Worm (Caenorhabditis elegans) whole organism, young adult: ENCODE results near the gene scl-10.

Experiments
- B0035.1 ChIP-seq: sonication (generic microtip); optimal IDR thresholded peaks from 2 replicates; lab custom pipeline; 2016; ENCODE audit warnings: missing genetic modification characterization, mild to moderate bottlenecking, missing compliant biosample characterization, missing genotype, missing genetic modification reagents
- F23B12.7 ChIP-seq: sonication (generic microtip); optimal IDR thresholded peaks from 2 replicates; lab custom pipeline; 2017; ENCODE audit warnings: missing genetic modification characterization, mild to moderate bottlenecking, missing compliant biosample characterization, antibody characterized with exemption, moderate library complexity; ENCODE audit not compliant: insufficient read depth
- F49E8.2 ChIP-seq: sonication (generic microtip); optimal IDR thresholded peaks from 3 replicates; lab custom pipeline; 2017; ENCODE audit warnings: missing genetic modification characterization, mild to moderate bottlenecking, missing compliant biosample characterization, antibody characterized with exemption, moderate library complexity; ENCODE audit not compliant: insufficient read depth
- F52B5.7 ChIP-seq: sonication (generic microtip); optimal IDR thresholded peaks from 2 replicates; lab custom pipeline; 2016; ENCODE audit warnings: mild to moderate bottlenecking, missing genetic modification characterization, missing compliant biosample characterization
- T07F8.4 ChIP-seq: sonication (generic microtip); optimal IDR thresholded peaks from 2 replicates; lab custom pipeline; 2016; ENCODE audit warnings: mild to moderate bottlenecking, missing genetic modification characterization, moderate library complexity, missing compliant biosample characterization
- T26A5.8 ChIP-seq: sonication (generic microtip); optimal IDR thresholded peaks from 2 replicates; lab custom pipeline; 2016; ENCODE audit warnings: missing genetic modification characterization, missing compliant biosample characterization
- Y56A3A.18 ChIP-seq: fragments of 200-800 bp; sonication (Bioruptor generic); IDR thresholded peaks from 2 replicates; pipeline ENCODE4 v1.3.6; 2022; ENCODE audit warnings: missing genetic modification reagents, missing genetic modification characterization, missing compliant biosample characterization
- Y67H2A.10 ChIP-seq: fragments of 200-800 bp; sonication (Bioruptor generic); conservative IDR thresholded peaks from 2 replicates; pipeline ENCODE4 v1.3.6; 2022; ENCODE audit warnings: missing genetic modification reagents, missing genetic modification characterization, missing compliant biosample characterization
- akir-1 ChIP-seq: fragments of 200-800 bp; sonication (Bioruptor generic); optimal IDR thresholded peaks from 2 replicates; lab custom pipeline; 2018; ENCODE audit warnings: mild to moderate bottlenecking, missing genetic modification characterization, moderate library complexity, missing compliant biosample characterization
- ama-1 ChIP-seq, 3 experiments: fragments of 150-350 bp in 1 of 3; sonication (generic microtip) in 2 of 3; optimal IDR thresholded peaks; 2 replicates each; lab custom pipeline; 2014 to 2018; ENCODE audit warnings: missing biosample characterization in 2 of 3, missing genetic modification characterization in 2 of 3, missing genetic modification reagents in 2 of 3
- aptf-2 ChIP-seq: fragments of 200-800 bp; sonication (Bioruptor generic); conservative IDR thresholded peaks from 2 replicates; pipeline ENCODE4 v1.3.6; 2022; ENCODE audit warnings: missing genetic modification reagents, missing genetic modification characterization, missing compliant biosample characterization
- attf-3 ChIP-seq: fragments of 200-800 bp; sonication (Bioruptor generic); conservative IDR thresholded peaks from 2 replicates; pipeline ENCODE4 v1.3.6; 2022; ENCODE audit warnings: missing genetic modification reagents, missing genetic modification characterization, missing compliant biosample characterization
- attf-5 ChIP-seq: fragments of 200-800 bp; sonication (Bioruptor generic); optimal IDR thresholded peaks from 2 replicates; lab custom pipeline; 2018; ENCODE audit warnings: mild to moderate bottlenecking, missing genetic modification characterization, missing compliant biosample characterization
- ccch-3 ChIP-seq: fragments of 200-800 bp; sonication (Bioruptor generic); optimal IDR thresholded peaks from 2 replicates; lab custom pipeline; 2018; ENCODE audit warnings: mild to moderate bottlenecking, missing genetic modification characterization, missing compliant biosample characterization
- cebp-2 ChIP-seq: fragments of 200-800 bp; sonication (Bioruptor generic); IDR thresholded peaks from 2 replicates; pipeline ENCODE4 v1.3.6; 2022; ENCODE audit warnings: missing genetic modification characterization, missing compliant biosample characterization
- ceh-100 ChIP-seq: fragments of 200-800 bp; sonication (Bioruptor generic); IDR thresholded peaks from 2 replicates; pipeline ENCODE4 v1.3.6; 2022; ENCODE audit warnings: missing genetic modification reagents, missing genetic modification characterization, missing compliant biosample characterization
- chd-7 ChIP-seq: sonication (generic microtip); optimal IDR thresholded peaks from 2 replicates; lab custom pipeline; 2016; ENCODE audit warnings: mild to moderate bottlenecking, missing genetic modification characterization, moderate library complexity, missing compliant biosample characterization
- dpff-1 ChIP-seq: sonication (generic microtip); optimal IDR thresholded peaks from 2 replicates; lab custom pipeline; 2017; ENCODE audit warnings: mild to moderate bottlenecking, missing genetic modification characterization, missing compliant biosample characterization
- dpl-1 ChIP-seq: fragments of 150-350 bp; optimal IDR thresholded peaks from 2 replicates; lab custom pipeline; 2014; ENCODE audit warnings: missing biosample characterization, missing genetic modification reagents, missing genetic modification characterization
- egl-44 ChIP-seq: fragments of 200-800 bp; sonication (Bioruptor generic); IDR thresholded peaks from 2 replicates; pipeline ENCODE4 v1.3.6; 2022; ENCODE audit warnings: missing genetic modification reagents, missing genetic modification characterization, missing compliant biosample characterization
- egrh-3 ChIP-seq: fragments of 200-800 bp; sonication (Bioruptor generic); IDR thresholded peaks from 2 replicates; pipeline ENCODE4 v1.3.6; 2022; ENCODE audit warnings: missing genetic modification reagents, missing genetic modification characterization, missing compliant biosample characterization
- hlh-12 ChIP-seq: sonication (generic microtip); optimal IDR thresholded peaks from 2 replicates; lab custom pipeline; 2016; ENCODE audit warnings: missing genetic modification characterization, missing compliant biosample characterization
- hmg-1.2 ChIP-seq: fragments of 200-800 bp; sonication (Bioruptor generic); IDR thresholded peaks from 2 replicates; pipeline ENCODE4 v1.3.6; 2022; ENCODE audit warnings: missing genetic modification reagents, missing genetic modification characterization, missing compliant biosample characterization
- hmg-20 ChIP-seq: fragments of 200-800 bp; sonication (Bioruptor generic); IDR thresholded peaks from 2 replicates; pipeline ENCODE4 v1.3.6; 2022; ENCODE audit warnings: missing genetic modification reagents, missing genetic modification characterization, missing compliant biosample characterization
- let-607 ChIP-seq, 2 experiments: fragments of 200-800 bp in 1 of 2; sonication (Bioruptor generic) in 1 of 2; sonication (generic microtip) in 1 of 2; optimal IDR thresholded peaks; 2 replicates each; lab custom pipeline; 2016 to 2018; ENCODE audit warnings: mild to moderate bottlenecking in 2 of 2, missing compliant biosample characterization in 2 of 2, missing genetic modification characterization in 2 of 2, moderate library complexity in 2 of 2, missing genotype in 1 of 2
- lin-26 ChIP-seq: fragments of 200-800 bp; sonication (Bioruptor generic); IDR thresholded peaks from 2 replicates; pipeline ENCODE4 v1.3.6; 2022; ENCODE audit warnings: missing genetic modification reagents, missing genetic modification characterization, missing compliant biosample characterization
- lin-40 ChIP-seq: sonication (generic microtip); optimal IDR thresholded peaks from 2 replicates; lab custom pipeline; 2016; ENCODE audit warnings: missing genetic modification characterization, mild to moderate bottlenecking, missing compliant biosample characterization, missing genotype, missing genetic modification reagents
- lir-1 ChIP-seq: fragments of 200-800 bp; sonication (Bioruptor generic); conservative IDR thresholded peaks from 2 replicates; pipeline ENCODE4 v1.3.6; 2022; ENCODE audit warnings: missing genetic modification reagents, missing genetic modification characterization, missing compliant biosample characterization
- lsl-1 ChIP-seq: fragments of 200-800 bp; sonication (Bioruptor generic); optimal IDR thresholded peaks from 2 replicates; lab custom pipeline; 2018; ENCODE audit warnings: mild to moderate bottlenecking, missing genetic modification characterization, moderate library complexity, missing compliant biosample characterization
- lsy-27 ChIP-seq: sonication (generic microtip); optimal IDR thresholded peaks from 2 replicates; lab custom pipeline; 2017; ENCODE audit warnings: missing genetic modification characterization, mild to moderate bottlenecking, missing compliant biosample characterization, antibody characterized with exemption, missing genotype, borderline replicate concordance; ENCODE audit not compliant: insufficient read depth
- madf-6 ChIP-seq: fragments of 200-800 bp; sonication (Bioruptor generic); IDR thresholded peaks from 2 replicates; pipeline ENCODE4 v1.3.6; 2022; ENCODE audit warnings: missing genetic modification reagents, missing genetic modification characterization, missing compliant biosample characterization
- nhr-27 ChIP-seq: fragments of 200-800 bp; sonication (Bioruptor generic); optimal IDR thresholded peaks from 2 replicates; lab custom pipeline; 2018; ENCODE audit warnings: mild to moderate bottlenecking, missing genetic modification characterization, moderate library complexity, missing compliant biosample characterization
- pbrm-1 ChIP-seq: fragments of 200-800 bp; sonication (Bioruptor generic); IDR thresholded peaks from 2 replicates; pipeline ENCODE4 v1.3.6; 2022; ENCODE audit warnings: missing genetic modification reagents, missing genetic modification characterization, missing compliant biosample characterization
- rpc-1 ChIP-seq, 2 experiments: fragments of 150-350 bp in 1 of 2; sonication (generic microtip) in 1 of 2; optimal IDR thresholded peaks; 2 replicates each; lab custom pipeline; 2014 to 2018; ENCODE audit warnings: missing biosample characterization in 1 of 2, missing genetic modification characterization in 1 of 2, missing genetic modification reagents in 1 of 2, missing genotype in 1 of 2
- snpc-1.3 ChIP-seq: sonication (generic microtip); optimal IDR thresholded peaks from 2 replicates; lab custom pipeline; 2017; ENCODE audit warnings: missing genetic modification characterization, mild to moderate bottlenecking, missing compliant biosample characterization, antibody characterized with exemption, moderate library complexity, missing genotype, missing genetic modification reagents; ENCODE audit not compliant: insufficient read depth
- snpc-3.4 ChIP-seq: sonication (generic microtip); optimal IDR thresholded peaks from 2 replicates; lab custom pipeline; 2017; ENCODE audit warnings: missing genetic modification characterization, mild to moderate bottlenecking, missing compliant biosample characterization, antibody characterized with exemption, moderate library complexity, missing genotype, missing genetic modification reagents
- sptf-2 ChIP-seq: fragments of 200-800 bp; sonication (Bioruptor generic); optimal IDR thresholded peaks from 2 replicates; lab custom pipeline; 2018; ENCODE audit warnings: mild to moderate bottlenecking, missing genetic modification characterization, missing compliant biosample characterization
- tlf-1 ChIP-seq: fragments of 200-800 bp; sonication (Bioruptor generic); optimal IDR thresholded peaks from 2 replicates; lab custom pipeline; 2018; ENCODE audit warnings: mild to moderate bottlenecking, missing genetic modification characterization, missing compliant biosample characterization
- xnd-1 ChIP-seq: sonication (generic microtip); optimal IDR thresholded peaks from 2 replicates; lab custom pipeline; 2016; ENCODE audit warnings: missing genotype, missing genetic modification reagents, missing genetic modification characterization, missing compliant biosample characterization
- zfh-2 ChIP-seq: fragments of 200-800 bp; sonication (Bioruptor generic); conservative IDR thresholded peaks from 2 replicates; pipeline ENCODE4 v1.3.6; 2022; ENCODE audit warnings: missing genetic modification reagents, missing genetic modification characterization, missing compliant biosample characterization
- zim-3 ChIP-seq: sonication (generic microtip); optimal IDR thresholded peaks from 2 replicates; lab custom pipeline; 2017; ENCODE audit warnings: mild to moderate bottlenecking, missing genetic modification characterization, moderate library complexity, missing compliant biosample characterization
- ztf-22 ChIP-seq: fragments of 200-800 bp; sonication (Bioruptor generic); optimal IDR thresholded peaks from 2 replicates; lab custom pipeline; 2018; ENCODE audit warnings: mild to moderate bottlenecking, missing genetic modification characterization, moderate library complexity, missing compliant biosample characterization
- ztf-26 ChIP-seq: sonication (generic microtip); optimal IDR thresholded peaks from 2 replicates; lab custom pipeline; 2017; ENCODE audit warnings: missing genetic modification characterization, missing compliant biosample characterization

Gene scl-10

DNA sequence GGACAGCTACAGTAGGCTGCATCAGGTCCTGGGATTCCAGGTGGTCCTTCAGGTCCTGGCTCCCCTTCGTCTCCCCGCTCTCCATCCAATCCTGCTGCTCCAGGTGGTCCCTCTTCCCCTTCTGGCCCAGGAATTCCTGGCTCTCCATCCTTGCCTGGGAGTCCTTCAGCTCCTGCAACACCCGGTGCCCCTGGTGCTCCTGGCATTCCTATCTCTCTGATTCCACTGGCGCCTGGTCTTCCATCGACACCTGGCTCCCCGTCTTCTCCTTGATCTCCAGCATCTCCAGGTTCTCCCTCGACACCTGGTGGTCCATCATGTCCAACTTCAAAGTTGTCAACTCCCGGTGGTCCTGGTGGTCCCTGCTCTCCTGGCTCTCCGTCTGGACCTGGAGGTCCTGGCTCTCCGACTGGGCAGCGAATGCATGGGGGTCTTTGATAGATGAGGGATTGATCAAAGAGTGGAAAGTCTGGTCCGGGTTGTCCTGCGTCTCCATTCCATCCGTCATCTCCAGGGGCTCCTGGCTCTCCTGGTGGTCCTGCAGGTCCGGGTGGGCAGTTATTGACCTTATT, 41.5 kb downstream of the scl-10 start:
- TF ChIP-seq F23B12.7 (tag; lab: Kevin White, UChicago) (no peak), cebp-2 (GFP tag; lab: Robert Waterston, UW) (0 out of 2 replicates have a peak, but pooled peaks have one; percentile 18), ama-1 (optimal IDR thresholded peaks at IDR 0.05; lab: Kevin White, UChicago) (no peak), ama-1 (GFP tag; optimal IDR thresholded peaks at IDR 0.05; lab: Kevin White, UChicago) (no peak), xnd-1 (no peak), sptf-2 (GFP tag; lab: Kevin White, UChicago) (no peak), attf-5 (GFP tag; lab: Kevin White, UChicago) (no peak), hmg-20 (GFP tag; lab: Robert Waterston, UW) (0 out of 2 replicates have a peak, but pooled peaks have one; percentile 8), akir-1 (GFP tag; lab: Kevin White, UChicago) (no peak), ccch-3 (no peak), T26A5.8 (tag; lab: Kevin White, UChicago) (no peak), pbrm-1 (GFP tag; lab: Robert Waterston, UW) (0 out of 2 replicates have a peak, but pooled peaks have one; percentile 19), egrh-3 (GFP tag; lab: Robert Waterston, UW) (peak; percentile 85), ztf-26 (tag; lab: Kevin White, UChicago) (no peak), zfh-2 (GFP tag; lab: Robert Waterston, UW) (peak; percentile 92; the same call in 1 of the 2 replicates), let-607 (tag; optimal IDR thresholded peaks at IDR 0.05; lab: Kevin White, UChicago) (no peak), hlh-12 (tag; lab: Kevin White, UChicago) (no peak), lin-40 (no peak), dpff-1 (tag; lab: Kevin White, UChicago) (no peak), zim-3 (tag; lab: Kevin White, UChicago) (no peak), nhr-27 (no peak)

DNA sequence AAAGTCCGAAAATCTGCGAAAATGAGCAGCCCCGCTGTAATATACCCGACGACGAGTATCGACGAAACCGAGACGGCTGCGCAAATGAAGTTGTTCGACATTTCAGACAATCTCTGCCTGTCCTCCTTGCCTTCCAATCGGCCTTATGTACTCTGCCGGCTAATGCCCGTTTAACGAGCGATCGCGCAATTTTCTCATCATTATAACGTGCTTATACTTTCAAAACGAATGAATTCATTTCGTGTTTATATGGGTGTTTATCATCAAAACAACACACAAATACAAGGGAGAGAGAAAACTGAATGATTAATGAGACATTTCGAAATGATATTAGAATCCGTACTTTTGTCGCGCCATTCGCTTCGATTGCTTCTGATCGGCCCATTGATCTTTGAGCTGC, 42.7 kb downstream of the scl-10 start, which contains the start of gene col-132:
col-132 (minus strand) TSS at position 101 of the 400 bp plus-strand sequence.
- no peak for TF ChIP-seq F52B5.7
- TF ChIP-seq Y67H2A.10 (GFP tag; lab: Robert Waterston, UW): no peak
- no peak for TF ChIP-seq lir-1 (GFP tag; lab: Robert Waterston, UW)
- TF ChIP-seq snpc-3.4 (tag; lab: Kevin White, UChicago): no peak
- no peak for TF ChIP-seq lsy-27 (tag; lab: Kevin White, UChicago)
- no peak for TF ChIP-seq tlf-1 (GFP tag; lab: Kevin White, UChicago)
- TF ChIP-seq rpc-1 (optimal IDR thresholded peaks at IDR 0.05; lab: Kevin White, UChicago): no peak
- TF ChIP-seq rpc-1 (tag; optimal IDR thresholded peaks at IDR 0.05; lab: Kevin White, UChicago): no peak
- no peak for TF ChIP-seq madf-6 (GFP tag; lab: Robert Waterston, UW)
- no peak for TF ChIP-seq lin-26 (GFP tag; lab: Robert Waterston, UW)
- no peak for TF ChIP-seq lsl-1
- TF ChIP-seq F23B12.7 (tag; lab: Kevin White, UChicago): no peak
- TF ChIP-seq ceh-100 (GFP tag; lab: Robert Waterston, UW): no peak
- no peak for TF ChIP-seq chd-7
- TF ChIP-seq attf-3 (GFP tag; lab: Robert Waterston, UW): no peak
- no peak for TF ChIP-seq dpl-1 (GFP tag; lab: Kevin White, UChicago)
- TF ChIP-seq let-607 (tag; optimal IDR thresholded peaks at IDR 0.05; lab: Kevin White, UChicago): no peak

DNA sequence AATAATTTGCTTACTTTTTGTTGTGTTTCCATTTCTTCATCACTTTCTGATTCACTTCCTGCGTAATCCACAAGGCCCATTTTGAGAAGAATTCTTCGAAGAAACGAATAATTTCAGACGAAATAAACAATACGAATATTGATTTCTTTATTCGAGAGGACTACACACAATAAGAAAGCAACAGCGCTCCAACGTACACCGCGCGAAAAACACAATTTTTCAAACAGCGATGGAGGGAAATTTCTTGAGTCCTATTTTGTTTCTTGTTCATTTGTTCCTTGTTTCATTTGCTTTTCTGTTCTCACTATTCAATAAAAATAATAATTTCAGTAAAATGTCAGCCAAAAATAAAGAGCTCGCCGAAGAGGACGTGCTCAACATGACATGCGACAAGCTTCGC, 45.4 kb downstream of the scl-10 start, which contains the start of the genes prcc-1 and C39E9.12:
prcc-1 (minus strand) TSS at position 119 of the 400 bp plus-strand sequence.
C39E9.12 (plus strand) TSS at position 331 of the 400 bp plus-strand sequence.
- no peak for TF ChIP-seq T07F8.4 (tag; lab: Kevin White, UChicago)
- no peak for TF ChIP-seq Y56A3A.18 (GFP tag; lab: Robert Waterston, UW)
- peak; percentile 54; the same call in 1 of the 2 replicates for TF ChIP-seq ceh-100 (GFP tag; lab: Robert Waterston, UW)
- peak; percentile 44 for TF ChIP-seq attf-5 (GFP tag; lab: Kevin White, UChicago)
- no peak for TF ChIP-seq B0035.1 (tag; lab: Kevin White, UChicago)
- no peak for TF ChIP-seq chd-7
- peak; percentile 3 for TF ChIP-seq snpc-1.3 (tag; lab: Kevin White, UChicago)
- peak; percentile 9 for TF ChIP-seq F49E8.2 (tag; lab: Kevin White, UChicago)
- TF ChIP-seq ztf-22 (GFP tag; lab: Kevin White, UChicago): no peak
- no peak for TF ChIP-seq egl-44
- peak; percentile 53; the same call in 1 of the 2 replicates for TF ChIP-seq hmg-1.2 (GFP tag; lab: Robert Waterston, UW)
- no peak for TF ChIP-seq zfh-2 (GFP tag; lab: Robert Waterston, UW)
- TF ChIP-seq aptf-2 (GFP tag; lab: Robert Waterston, UW): no peak
- no peak for TF ChIP-seq ztf-26 (tag; lab: Kevin White, UChicago)
- TF ChIP-seq lin-40: no peak
